Worm (Caenorhabditis elegans): ENCODE measurements around the gene C35A5.5.

ce11 chrV:10508855-10509254 is 3.2 kb downstream of the C35A5.5 start, which contains the start of gene C35A5.6:
- TF ChIP-seq nhr-12 (tag; optimal IDR thresholded peaks at IDR 0.05) (no peak), nhr-77 (tag; optimal IDR thresholded peaks at IDR 0.05) (no peak), ztf-11 (tag; optimal IDR thresholded peaks at IDR 0.05) (no peak), elt-3 (tag; optimal IDR thresholded peaks at IDR 0.05) (no peak), lin-35 (GFP tag; optimal IDR thresholded peaks at IDR 0.05) (no peak), lin-13 (GFP tag; optimal IDR thresholded peaks at IDR 0.05) (no peak), dsc-1 (tag; optimal IDR thresholded peaks at IDR 0.05) (no peak), egl-27 (tag; optimal IDR thresholded peaks at IDR 0.05) (no peak), sptf-1 (tag; optimal IDR thresholded peaks at IDR 0.05) (no peak), fos-1 (tag; optimal IDR thresholded peaks at IDR 0.05) (no peak), egl-13 (tag; optimal IDR thresholded peaks at IDR 0.05) (no peak)

Data from whole organism, L1 larva.